Worm (Caenorhabditis elegans) whole organism, L4 larva: ENCODE results near the gene pros-1.

Experiments used
- F37D6.2 ChIP-seq: sonication (generic microtip); optimal IDR thresholded peaks from 2 replicates; lab custom pipeline; 2016; ENCODE audit warnings: mild to moderate bottlenecking, missing genetic modification characterization, missing compliant biosample characterization
- T26A8.4 ChIP-seq: fragments of 200-800 bp; sonication (Bioruptor generic); IDR thresholded peaks from 2 replicates; pipeline ENCODE4 v1.3.6; 2022; ENCODE audit warnings: missing genetic modification characterization, missing compliant biosample characterization
- Y5F2A.4 ChIP-seq: fragments of 200-800 bp; sonication (Bioruptor generic); optimal IDR thresholded peaks from 2 replicates; lab custom pipeline; 2018; ENCODE audit warnings: mild to moderate bottlenecking, missing genetic modification characterization, missing compliant biosample characterization
- ZK337.2 ChIP-seq: fragments of 200-800 bp; sonication (Bioruptor generic); IDR thresholded peaks from 2 replicates; pipeline ENCODE4 v1.3.6; 2022; ENCODE audit warnings: missing genetic modification reagents, missing genetic modification characterization, missing compliant biosample characterization
- aha-1 ChIP-seq: fragments of 150-350 bp; peaks from one replicate; lab custom pipeline; 2014; ENCODE audit warnings: missing biosample characterization, missing genetic modification characterization
- arid-1 ChIP-seq: fragments of 200-800 bp; sonication (Bioruptor generic); conservative IDR thresholded peaks from 2 replicates; pipeline ENCODE4 v1.3.6; 2022; ENCODE audit warnings: missing genetic modification reagents, missing genetic modification characterization, missing compliant biosample characterization
- attf-4 ChIP-seq: sonication (generic microtip); optimal IDR thresholded peaks from 3 replicates; lab custom pipeline; 2017; ENCODE audit warnings: missing biosample characterization, missing genetic modification characterization
- ceh-28 ChIP-seq: fragments of 150-350 bp; optimal IDR thresholded peaks from 2 replicates; lab custom pipeline; 2014; ENCODE audit warnings: missing biosample characterization, missing genetic modification reagents, missing genetic modification characterization
- ceh-82 ChIP-seq: sonication (generic microtip); optimal IDR thresholded peaks from 2 replicates; lab custom pipeline; 2017; ENCODE audit warnings: missing biosample characterization, missing genetic modification characterization
- daf-16 ChIP-seq, 3 experiments: sonication (generic microtip); optimal IDR thresholded peaks; 2 replicates each; lab custom pipeline; 2016 to 2017; ENCODE audit warnings: missing genetic modification characterization in 3 of 3, missing genetic modification reagents in 3 of 3, mild to moderate bottlenecking in 2 of 3, missing compliant biosample characterization in 2 of 3, missing biosample characterization in 1 of 3, moderate library complexity in 1 of 3
- daf-8 ChIP-seq: fragments of 200-800 bp; sonication (Bioruptor generic); IDR thresholded peaks from 2 replicates; pipeline ENCODE4 v1.3.6; 2022; ENCODE audit warnings: missing genetic modification characterization, missing compliant biosample characterization
- duxl-1 ChIP-seq: sonication (generic microtip); optimal IDR thresholded peaks from 2 replicates; lab custom pipeline; 2016; ENCODE audit warnings: mild to moderate bottlenecking, missing genetic modification characterization, moderate library complexity, missing compliant biosample characterization; ENCODE audit not compliant: poor library complexity
- dve-1 ChIP-seq: sonication (generic microtip); optimal IDR thresholded peaks from 2 replicates; lab custom pipeline; 2017; ENCODE audit warnings: antibody characterized with exemption, mild to moderate bottlenecking, missing genetic modification characterization, missing compliant biosample characterization; ENCODE audit not compliant: insufficient read depth
- egl-27 ChIP-seq: sonication (generic microtip); optimal IDR thresholded peaks from 3 replicates; lab custom pipeline; 2017; ENCODE audit warnings: missing biosample characterization, missing genetic modification reagents, missing genetic modification characterization
- fos-1 ChIP-seq: fragments of 150-350 bp; optimal IDR thresholded peaks from 2 replicates; lab custom pipeline; 2014; ENCODE audit warnings: missing biosample characterization, missing genetic modification characterization
- hif-1 ChIP-seq, 2 experiments: sonication (generic microtip); optimal IDR thresholded peaks; 2 replicates each; lab custom pipeline; 2016 to 2017; ENCODE audit warnings: missing compliant biosample characterization in 2 of 2, missing genetic modification characterization in 2 of 2, missing genetic modification reagents in 2 of 2, missing genotype in 2 of 2, mild to moderate bottlenecking in 1 of 2
- hlh-11 ChIP-seq: fragments of 200-800 bp; sonication (Bioruptor generic); optimal IDR thresholded peaks from 2 replicates; lab custom pipeline; 2018; ENCODE audit warnings: mild to moderate bottlenecking, missing genetic modification characterization, missing compliant biosample characterization
- jun-1 ChIP-seq: fragments of 150-350 bp; optimal IDR thresholded peaks from 2 replicates; lab custom pipeline; 2014; ENCODE audit warnings: missing biosample characterization, missing genetic modification reagents, missing genetic modification characterization
- lin-1 ChIP-seq: fragments of 200-800 bp; sonication (Bioruptor generic); IDR thresholded peaks from 2 replicates; pipeline ENCODE4 v1.3.6; 2022; ENCODE audit warnings: missing genetic modification reagents, missing genetic modification characterization, missing compliant biosample characterization
- lin-38 ChIP-seq: fragments of 200-800 bp; sonication (Bioruptor generic); IDR thresholded peaks from 2 replicates; pipeline ENCODE4 v1.3.6; 2022; ENCODE audit warnings: missing genetic modification reagents, missing genetic modification characterization, missing compliant biosample characterization
- madf-5 ChIP-seq, 2 experiments: fragments of 200-800 bp; sonication (Bioruptor generic); IDR thresholded peaks; 2 replicates each; pipeline ENCODE4 v1.3.6; 2022; ENCODE audit warnings: missing compliant biosample characterization in 2 of 2, missing genetic modification characterization in 2 of 2
- madf-9 ChIP-seq: fragments of 200-800 bp; sonication (Bioruptor generic); conservative IDR thresholded peaks from 2 replicates; pipeline ENCODE4 v1.3.6; 2022; ENCODE audit warnings: missing genetic modification reagents, missing genetic modification characterization, missing compliant biosample characterization
- mdt-29 ChIP-seq: fragments of 200-800 bp; sonication (Bioruptor generic); IDR thresholded peaks from 2 replicates; pipeline ENCODE4 v1.3.6; 2022; ENCODE audit warnings: missing genetic modification reagents, missing genetic modification characterization, missing compliant biosample characterization
- mep-1 ChIP-seq: fragments of 150-350 bp; sonication (generic microtip); optimal IDR thresholded peaks from 3 replicates; lab custom pipeline; 2014; ENCODE audit warnings: missing biosample characterization, missing genetic modification characterization
- nhr-11 ChIP-seq: fragments of 150-350 bp; optimal IDR thresholded peaks from 2 replicates; lab custom pipeline; 2014; ENCODE audit warnings: missing biosample characterization, missing genetic modification characterization
- nhr-111 ChIP-seq: fragments of 200-800 bp; sonication (Bioruptor generic); optimal IDR thresholded peaks from 2 replicates; lab custom pipeline; 2018; ENCODE audit warnings: mild to moderate bottlenecking, missing genetic modification characterization, missing compliant biosample characterization
- nhr-42 ChIP-seq: fragments of 200-800 bp; sonication (Bioruptor generic); IDR thresholded peaks from 2 replicates; pipeline ENCODE4 v1.3.6; 2022; ENCODE audit warnings: missing genetic modification characterization, missing compliant biosample characterization
- nhr-48 ChIP-seq: sonication (generic microtip); optimal IDR thresholded peaks from 2 replicates; lab custom pipeline; 2016; ENCODE audit warnings: mild to moderate bottlenecking, missing genetic modification characterization, missing compliant biosample characterization
- nhr-76 ChIP-seq: fragments of 150-350 bp; optimal IDR thresholded peaks from 2 replicates; lab custom pipeline; 2014; ENCODE audit warnings: missing biosample characterization, missing genetic modification characterization
- nhr-77 ChIP-seq: fragments of 150-350 bp; optimal IDR thresholded peaks from 2 replicates; lab custom pipeline; 2014; ENCODE audit warnings: missing biosample characterization, missing genetic modification characterization
- pha-4 ChIP-seq, 2 experiments: fragments of 150-350 bp in 1 of 2; fragments of 200-800 bp in 1 of 2; sonication (Bioruptor generic) in 1 of 2; IDR thresholded peaks in 1 of 2; optimal IDR thresholded peaks in 1 of 2; 2 replicates each; pipeline versions ENCODE4 v1.3.6 to Lab custom; 2014 to 2022; ENCODE audit warnings: missing genetic modification characterization in 2 of 2, missing genetic modification reagents in 2 of 2, missing biosample characterization in 1 of 2, missing compliant biosample characterization in 1 of 2
- sdz-12 ChIP-seq: fragments of 200-800 bp; sonication (Bioruptor generic); optimal IDR thresholded peaks from 2 replicates; lab custom pipeline; 2018; ENCODE audit warnings: mild to moderate bottlenecking, missing genetic modification characterization, missing compliant biosample characterization
- set-16 ChIP-seq: fragments of 200-800 bp; sonication (Bioruptor generic); IDR thresholded peaks from 2 replicates; pipeline ENCODE4 v1.3.6; 2022; ENCODE audit warnings: missing genetic modification reagents, missing genetic modification characterization, missing compliant biosample characterization
- skn-1 ChIP-seq: fragments of 150-350 bp; optimal IDR thresholded peaks from 2 replicates; lab custom pipeline; 2014; ENCODE audit warnings: missing biosample characterization, missing genetic modification characterization
- snpc-1.2 ChIP-seq: fragments of 200-800 bp; sonication (Bioruptor generic); IDR thresholded peaks from 2 replicates; pipeline ENCODE4 v1.3.6; 2022; ENCODE audit warnings: missing genetic modification reagents, missing genetic modification characterization, missing compliant biosample characterization
- spr-3 ChIP-seq: fragments of 200-800 bp; sonication (Bioruptor generic); optimal IDR thresholded peaks from 2 replicates; lab custom pipeline; 2018; ENCODE audit warnings: mild to moderate bottlenecking, missing genetic modification characterization, missing compliant biosample characterization
- unc-130 ChIP-seq: sonication (generic microtip); optimal IDR thresholded peaks from 2 replicates; lab custom pipeline; 2016; ENCODE audit warnings: missing genetic modification reagents, missing genetic modification characterization, missing compliant biosample characterization
- unc-62 ChIP-seq, 3 experiments: fragments of 150-350 bp in 1 of 3; sonication (generic microtip); optimal IDR thresholded peaks in 2 of 3; peaks in 1 of 3; 1 replicate in 1 of 3; 2 replicates in 2 of 3; lab custom pipeline; 2014 to 2017; ENCODE audit warnings: missing biosample characterization in 3 of 3, missing genetic modification characterization in 3 of 3, missing genetic modification reagents in 3 of 3, missing genotype in 1 of 3
- zip-2 ChIP-seq: fragments of 150-350 bp; optimal IDR thresholded peaks from 2 replicates; lab custom pipeline; 2014; ENCODE audit warnings: missing biosample characterization, missing genetic modification characterization

The pros-1 gene

DNA sequence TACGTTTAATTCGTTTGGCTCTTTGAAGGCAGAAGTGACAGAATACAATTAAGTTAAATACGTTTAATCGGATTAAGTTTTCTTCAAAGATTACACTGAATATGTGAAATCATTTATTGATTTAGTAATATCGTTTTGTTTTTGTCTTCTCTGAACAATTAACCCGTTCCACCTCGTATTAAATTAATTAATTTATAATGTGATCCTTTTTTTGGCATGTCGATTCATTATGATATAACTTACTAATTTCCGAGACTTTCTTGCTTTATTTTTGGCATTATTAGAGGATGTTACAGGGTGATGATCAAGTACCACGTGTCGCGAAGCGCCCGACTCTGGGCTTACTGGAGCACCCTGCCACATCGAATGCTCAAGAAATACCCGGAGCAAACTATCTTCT lies 22.9 kb upstream of the pros-1 start, which contains the start of gene K12H4.5:
Gene K12H4.5, plus strand, starts transcription at position 301 of the 400 bp plus-strand sequence.
- TF ChIP-seq unc-130 (GFP tag; lab: Kevin White, UChicago): no peak
- no peak for TF ChIP-seq skn-1 (tag; lab: Kevin White, UChicago)
- no peak for TF ChIP-seq ceh-82 (tag; lab: Kevin White, UChicago)
- no peak for TF ChIP-seq duxl-1 (tag; lab: Kevin White, UChicago)
- no peak for TF ChIP-seq madf-9 (GFP tag; lab: Robert Waterston, UW)
- no peak for TF ChIP-seq nhr-111 (GFP tag; lab: Kevin White, UChicago)
- no peak for TF ChIP-seq F37D6.2
- TF ChIP-seq set-16: no peak
- TF ChIP-seq hif-1 (tag; optimal IDR thresholded peaks at IDR 0.05; lab: Kevin White, UChicago): no peak

DNA sequence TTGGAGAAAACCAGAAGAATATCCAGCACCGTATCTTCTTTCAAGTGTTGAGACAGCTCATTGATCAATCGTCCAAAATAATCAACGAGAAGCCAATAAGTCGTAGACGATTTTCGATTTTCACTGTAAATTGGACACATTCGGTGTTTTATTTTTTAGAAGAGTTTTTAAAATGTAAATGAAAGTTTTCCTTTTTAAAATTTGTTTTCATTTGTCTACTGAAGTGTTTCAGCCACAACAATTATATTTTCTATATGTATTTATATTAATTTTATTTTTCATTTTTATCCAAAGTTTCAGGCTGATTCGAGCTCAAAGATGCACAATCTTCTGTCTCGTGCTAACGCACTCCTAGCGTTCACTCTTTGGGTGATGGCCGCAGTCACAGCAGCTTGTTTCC lies 22.4 kb upstream of the pros-1 start, which contains the start of gene spcs-3:
Gene spcs-3, plus strand, starts transcription at position 301 of the 400 bp plus-strand sequence.
- TF ChIP-seq ZK337.2: no peak
- TF ChIP-seq dve-1 (tag; lab: Kevin White, UChicago): no peak
- no peak for TF ChIP-seq unc-130 (GFP tag; lab: Kevin White, UChicago)
- TF ChIP-seq nhr-76 (tag; lab: Kevin White, UChicago): no peak
- TF ChIP-seq ceh-82 (tag; lab: Kevin White, UChicago): no peak
- no peak for TF ChIP-seq Y5F2A.4 (GFP tag; lab: Kevin White, UChicago)
- TF ChIP-seq fos-1: no peak
- TF ChIP-seq aha-1 (tag; lab: Kevin White, UChicago): peak; percentile 45
- no peak for TF ChIP-seq daf-16 (GFP tag; optimal IDR thresholded peaks at IDR 0.05; lab: Kevin White, UChicago)
- peak; percentile 18 for TF ChIP-seq daf-16 (tag; optimal IDR thresholded peaks at IDR 0.05; lab: Kevin White, UChicago)

DNA sequence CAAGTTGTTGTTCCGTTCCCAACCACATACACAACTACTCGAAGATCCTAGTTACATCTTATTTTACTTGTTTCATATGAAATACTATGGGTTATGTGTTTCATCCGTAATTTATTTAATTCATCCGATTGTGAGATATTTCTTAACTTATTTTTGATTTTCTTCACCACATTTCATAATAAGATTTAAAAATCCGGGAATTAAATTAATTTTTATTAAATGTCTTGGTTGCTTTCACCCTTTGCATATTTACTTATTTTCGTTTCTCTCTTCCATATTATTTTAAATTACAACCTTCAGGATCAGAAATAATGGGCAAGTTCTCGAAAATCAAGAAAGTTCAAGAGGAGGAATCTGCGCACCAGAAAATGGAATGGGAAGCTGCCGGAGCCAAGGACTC lies 21.4 kb upstream of the pros-1 start, which contains the start of gene K12H4.3:
Gene K12H4.3, plus strand, starts transcription at position 301 of the 400 bp plus-strand sequence.
- TF ChIP-seq hlh-11 (no peak), unc-62 (GFP tag; optimal IDR thresholded peaks at IDR 0.05 in 1 of 2; lab: Kevin White, UChicago) (peak in 1 of 2 experiments; percentile 79), unc-62 (tag; optimal IDR thresholded peaks at IDR 0.05; lab: Kevin White, UChicago) (no peak), ceh-28 (tag; lab: Kevin White, UChicago) (no peak), attf-4 (no peak), nhr-42 (GFP tag; lab: Robert Waterston, UW) (no peak), nhr-77 (tag; lab: Kevin White, UChicago) (no peak), jun-1 (no peak), lin-1 (0 out of 2 replicates have a peak, but pooled peaks have one; percentile 8), nhr-11 (tag; lab: Kevin White, UChicago) (no peak), T26A8.4 (GFP tag; lab: Robert Waterston, UW) (no peak), arid-1 (no peak), sdz-12 (GFP tag; lab: Kevin White, UChicago) (no peak), nhr-48 (tag; lab: Kevin White, UChicago) (no peak), zip-2 (no peak), spr-3 (GFP tag; lab: Kevin White, UChicago) (no peak), pha-4 (GFP tag; IDR thresholded peaks at IDR 0.05; lab: Robert Waterston, UW) (no peak), pha-4 (tag; optimal IDR thresholded peaks at IDR 0.05; lab: Kevin White, UChicago) (no peak), madf-5 (GFP tag; IDR thresholded peaks at IDR 0.05; lab: Robert Waterston, UW) (no peak), snpc-1.2 (GFP tag; lab: Robert Waterston, UW) (no peak), daf-8 (GFP tag; lab: Robert Waterston, UW) (no peak), mdt-29 (no peak), lin-38 (GFP tag; lab: Robert Waterston, UW) (0 out of 2 replicates have a peak, but pooled peaks have one; percentile 20), egl-27 (tag; lab: Kevin White, UChicago) (no peak), mep-1 (no peak)
